Fruit fly (Drosophila melanogaster): ENCODE data around the gene CG32432.

Gene CG32432

DNA sequence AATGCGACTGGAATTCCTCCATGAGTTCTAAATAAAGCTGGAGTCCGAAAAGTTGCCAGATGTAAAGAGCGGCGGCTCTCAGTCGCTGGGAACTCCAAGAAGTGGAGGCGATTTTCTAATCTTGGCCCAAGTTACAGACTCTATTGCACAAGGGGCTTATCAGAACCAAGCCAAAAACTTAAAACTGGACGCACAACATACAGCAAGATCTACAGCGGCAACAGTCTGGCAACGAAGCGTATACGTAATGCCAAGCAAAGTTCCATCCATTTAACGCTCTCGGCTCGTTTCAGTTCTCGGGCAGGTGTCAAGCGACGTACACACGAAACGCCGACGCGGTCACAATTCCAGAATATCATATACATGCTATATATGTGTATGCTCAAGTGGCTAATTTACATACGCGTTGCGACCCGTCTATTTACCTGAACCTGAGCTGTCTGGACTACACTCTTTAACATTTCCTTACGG is 47.1 kb downstream of the CG32432 start:
- TF ChIP-seq pan (optimal IDR thresholded peaks at IDR 0.05) (no peak), EcR (GFP tag; optimal IDR thresholded peaks at IDR 0.05) (no peak), usp (GFP tag; optimal IDR thresholded peaks at IDR 0.05) (no peak), CG8478 (optimal IDR thresholded peaks at IDR 0.05) (no peak), Dll (optimal IDR thresholded peaks at IDR 0.05) (no peak), psq (optimal IDR thresholded peaks at IDR 0.05) (no peak)

DNA sequence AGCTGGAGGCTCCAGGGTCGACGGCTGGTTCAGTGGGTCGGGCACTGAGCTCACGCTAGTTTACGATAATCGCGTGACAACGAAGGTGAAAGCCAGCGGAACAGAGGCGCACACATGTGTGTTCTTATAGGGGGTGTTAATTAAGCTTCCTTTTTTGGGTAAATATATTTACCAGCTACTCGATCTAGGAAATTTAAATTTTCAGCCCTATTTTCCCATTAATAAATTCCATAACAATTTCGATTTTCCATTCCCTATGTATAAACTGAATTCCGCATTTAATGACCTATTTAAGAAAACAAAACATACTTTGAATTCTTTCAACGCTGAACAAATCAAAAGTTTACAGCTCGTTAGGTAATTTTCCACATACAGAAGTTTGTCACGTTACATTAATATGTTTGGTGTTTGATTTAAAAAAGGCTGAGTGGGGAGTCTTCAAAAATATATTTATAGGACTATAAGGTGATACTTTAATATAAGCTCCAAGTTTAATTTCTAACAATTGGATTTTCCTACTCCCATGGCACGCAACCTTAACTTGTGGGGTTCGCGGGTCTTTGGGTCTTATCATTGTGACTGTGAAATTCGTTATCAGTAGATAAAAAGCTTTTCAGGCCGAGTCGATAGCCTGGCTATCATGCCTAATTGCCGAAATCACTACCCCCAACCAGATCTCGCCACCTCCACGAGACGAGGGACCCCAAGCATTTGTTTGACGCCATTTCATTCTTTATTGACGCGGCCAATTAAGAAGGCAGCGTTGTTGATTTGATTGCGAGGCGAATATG is 47.8 kb downstream of the CG32432 start, which contains the start of gene CG13255:
Gene CG13255, plus strand, starts transcription at position 449 of the 791 bp plus-strand sequence.
- TF ChIP-seq psq (optimal IDR thresholded peaks at IDR 0.05), result no peak
- no peak for TF ChIP-seq CG8478 (optimal IDR thresholded peaks at IDR 0.05)
- no peak for TF ChIP-seq Dll (optimal IDR thresholded peaks at IDR 0.05)
- TF ChIP-seq usp (GFP tag; optimal IDR thresholded peaks at IDR 0.05), result no peak
- TF ChIP-seq EcR (GFP tag; optimal IDR thresholded peaks at IDR 0.05), result no peak
- TF ChIP-seq pan (optimal IDR thresholded peaks at IDR 0.05), result no peak

DNA sequence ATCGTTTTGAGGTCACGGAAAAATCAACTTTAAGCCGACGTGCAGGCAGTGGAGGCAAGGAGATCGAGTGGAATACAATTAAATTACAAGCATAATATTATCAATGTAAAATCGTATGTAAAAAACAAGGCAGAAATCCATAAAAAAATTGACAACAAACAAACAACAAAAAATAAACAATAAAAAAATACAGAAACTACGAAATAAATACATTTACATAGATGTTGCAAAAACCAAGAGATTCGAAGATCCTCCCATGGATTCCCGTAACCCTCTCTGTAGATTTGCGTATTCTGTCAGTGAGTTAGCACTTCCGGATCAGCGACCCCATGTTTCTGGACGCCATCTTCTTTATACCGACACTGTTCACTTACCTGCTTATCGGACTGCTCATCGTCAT is 49.1 kb downstream of the CG32432 start, which contains the start of gene CG3288:
Gene CG3288, plus strand, starts transcription at position 301 of the 400 bp plus-strand sequence.
- TF ChIP-seq EcR (GFP tag; optimal IDR thresholded peaks at IDR 0.05) (no peak), CG8478 (optimal IDR thresholded peaks at IDR 0.05) (no peak), psq (optimal IDR thresholded peaks at IDR 0.05) (no peak), Dll (optimal IDR thresholded peaks at IDR 0.05) (no peak), pan (optimal IDR thresholded peaks at IDR 0.05) (no peak), usp (GFP tag; optimal IDR thresholded peaks at IDR 0.05) (no peak)

DNA sequence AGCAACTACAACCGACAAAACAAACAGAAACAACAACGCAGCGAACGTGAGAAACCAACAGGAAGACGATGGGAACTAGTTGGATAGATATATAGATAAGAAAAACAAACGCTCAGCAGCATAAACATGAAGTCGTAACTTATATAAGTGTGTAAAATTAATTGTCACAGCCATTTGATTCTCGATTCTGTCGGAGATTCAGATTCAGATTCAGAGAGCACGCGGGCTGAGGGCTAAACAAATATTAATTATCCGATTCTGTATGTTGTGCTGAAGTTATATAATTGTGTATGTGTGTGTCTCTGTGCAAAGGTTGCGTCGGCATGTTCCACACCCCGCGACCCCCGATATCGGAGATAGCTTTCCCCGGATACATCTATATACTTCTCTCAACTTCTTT is 50.8 kb downstream of the CG32432 start:
- TF ChIP-seq EcR (GFP tag; optimal IDR thresholded peaks at IDR 0.05) (no peak), Dll (optimal IDR thresholded peaks at IDR 0.05) (no peak), pan (optimal IDR thresholded peaks at IDR 0.05) (no peak), usp (GFP tag; optimal IDR thresholded peaks at IDR 0.05) (no peak), CG8478 (optimal IDR thresholded peaks at IDR 0.05) (no peak), psq (optimal IDR thresholded peaks at IDR 0.05) (no peak)

DNA sequence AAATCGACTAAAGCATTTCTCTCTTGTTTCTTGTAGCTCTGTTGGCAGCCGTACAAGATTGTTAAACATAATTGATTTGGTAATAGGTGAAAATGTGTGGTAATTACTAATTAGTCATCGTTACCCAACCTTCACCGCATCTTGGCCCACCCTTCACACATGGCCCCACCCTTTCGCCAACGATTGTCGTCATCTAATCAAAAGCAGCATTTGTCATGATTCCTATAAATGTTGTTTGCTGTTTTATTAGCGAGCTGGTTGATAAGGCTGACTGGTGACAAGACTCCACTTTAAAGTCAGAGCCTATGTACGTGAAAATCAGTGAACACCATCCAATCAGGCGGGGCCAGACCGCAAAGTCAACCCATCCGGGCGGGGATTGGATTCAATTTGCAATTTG is 54.6 kb downstream of the CG32432 start:
- no peak for TF ChIP-seq EcR (GFP tag; optimal IDR thresholded peaks at IDR 0.05)
- no peak for TF ChIP-seq psq (optimal IDR thresholded peaks at IDR 0.05)
- TF ChIP-seq usp (GFP tag; optimal IDR thresholded peaks at IDR 0.05), result no peak
- TF ChIP-seq Dll (optimal IDR thresholded peaks at IDR 0.05), result no peak
- TF ChIP-seq pan (optimal IDR thresholded peaks at IDR 0.05), result no peak
- no peak for TF ChIP-seq CG8478 (optimal IDR thresholded peaks at IDR 0.05)

DNA sequence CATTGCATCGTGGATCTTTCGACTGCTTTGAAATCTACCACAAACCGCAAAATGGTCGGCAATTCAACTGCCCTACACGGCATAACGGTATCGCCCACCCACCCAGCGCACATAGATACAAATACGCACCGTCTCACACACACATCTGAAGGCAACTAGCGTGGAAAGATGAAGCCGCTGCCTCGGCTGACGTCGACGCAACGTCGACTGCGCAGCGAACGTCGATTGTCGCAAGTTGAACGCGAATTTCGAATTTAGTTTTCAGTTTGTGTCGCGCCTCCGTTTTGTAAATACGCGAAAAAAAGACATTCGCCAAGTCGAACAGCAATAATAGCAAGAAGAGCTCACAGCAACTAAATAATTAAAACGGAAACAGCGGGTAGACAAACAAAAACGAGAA is 57.0 kb downstream of the CG32432 start:
- TF ChIP-seq psq (optimal IDR thresholded peaks at IDR 0.05) (no peak), Dll (optimal IDR thresholded peaks at IDR 0.05) (no peak), CG8478 (optimal IDR thresholded peaks at IDR 0.05) (no peak), pan (optimal IDR thresholded peaks at IDR 0.05) (no peak), EcR (GFP tag; optimal IDR thresholded peaks at IDR 0.05) (no peak), usp (GFP tag; optimal IDR thresholded peaks at IDR 0.05) (no peak)

DNA sequence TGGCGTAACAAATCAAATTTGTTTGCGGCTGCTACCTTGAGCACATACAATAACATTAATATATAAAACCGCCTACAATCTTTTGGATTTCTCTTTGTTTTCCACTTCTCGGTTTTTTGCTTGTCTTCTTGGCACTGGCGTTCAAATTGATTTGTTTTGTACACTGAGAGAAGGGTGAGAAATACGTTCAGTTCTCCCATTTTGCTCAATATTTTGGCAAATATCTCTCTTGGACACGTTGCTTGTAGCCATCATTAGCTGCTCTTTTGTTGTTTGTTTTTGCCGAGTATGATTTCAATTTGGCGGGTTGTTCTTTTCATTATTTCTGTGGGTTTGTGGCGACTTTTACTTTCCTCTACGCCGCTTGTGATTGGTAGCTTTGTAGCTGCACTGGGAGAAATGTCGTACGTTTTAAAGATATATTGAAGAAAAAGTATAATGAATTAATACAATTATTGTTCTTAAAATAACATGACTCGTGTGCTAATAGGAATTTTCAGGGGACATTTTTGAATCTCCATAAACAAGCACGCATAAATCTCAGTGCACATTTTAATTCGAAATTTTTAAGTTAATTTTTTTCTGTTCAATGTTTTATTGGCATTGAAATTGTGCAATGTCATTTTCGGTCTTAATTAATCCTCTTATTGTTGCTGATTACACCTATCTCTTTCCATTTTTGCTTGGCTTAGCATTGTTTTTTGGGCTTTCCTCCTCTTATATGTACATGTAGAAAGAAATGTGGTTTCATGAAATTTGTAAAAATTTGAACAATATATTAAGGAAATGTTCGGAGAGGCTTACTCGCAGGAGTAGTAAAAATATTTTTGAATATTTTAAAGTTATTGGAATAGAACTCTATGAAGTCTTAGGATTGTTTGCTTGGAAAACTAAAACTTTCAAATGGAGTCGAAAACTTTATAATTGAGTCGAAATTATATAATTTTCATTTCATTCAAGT is 57.8 kb downstream of the CG32432 start:
- TF ChIP-seq psq (optimal IDR thresholded peaks at IDR 0.05), result no peak
- TF ChIP-seq usp (GFP tag; optimal IDR thresholded peaks at IDR 0.05), result no peak
- TF ChIP-seq CG8478 (optimal IDR thresholded peaks at IDR 0.05), result no peak

DNA sequence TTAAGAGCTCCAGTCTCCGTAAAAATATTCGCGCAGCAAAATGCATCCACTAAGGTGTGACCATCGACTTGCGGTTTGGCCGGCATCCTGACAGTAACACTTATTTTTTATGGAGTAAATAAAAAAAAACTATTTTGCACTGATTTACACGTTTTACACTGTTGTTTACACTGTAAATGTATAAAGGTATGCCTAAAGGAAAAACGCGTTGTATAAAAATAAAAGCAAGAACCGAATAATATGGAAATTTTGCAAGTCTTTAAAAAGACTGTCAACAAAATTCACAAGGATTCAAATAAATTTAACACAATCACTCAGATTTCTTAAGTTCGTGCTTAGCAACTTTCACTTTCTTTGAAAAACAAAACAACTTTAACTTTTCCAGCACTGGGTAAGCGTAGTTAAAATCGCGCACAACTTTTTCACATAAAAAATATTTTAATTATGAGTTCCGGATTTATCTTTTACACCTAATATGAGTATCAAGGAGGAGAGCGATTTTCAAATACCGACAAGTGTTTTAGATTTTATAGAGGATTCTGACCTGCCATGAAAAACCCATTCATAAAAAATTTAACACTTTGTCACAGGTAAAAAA is 61.7 kb downstream of the CG32432 start:
- TF ChIP-seq pan (optimal IDR thresholded peaks at IDR 0.05), result no peak
- TF ChIP-seq EcR (GFP tag; optimal IDR thresholded peaks at IDR 0.05), result no peak
- TF ChIP-seq usp (GFP tag; optimal IDR thresholded peaks at IDR 0.05), result no peak
- TF ChIP-seq psq (optimal IDR thresholded peaks at IDR 0.05), result no peak
- TF ChIP-seq CG8478 (optimal IDR thresholded peaks at IDR 0.05), result no peak
- TF ChIP-seq Dll (optimal IDR thresholded peaks at IDR 0.05), result no peak

DNA sequence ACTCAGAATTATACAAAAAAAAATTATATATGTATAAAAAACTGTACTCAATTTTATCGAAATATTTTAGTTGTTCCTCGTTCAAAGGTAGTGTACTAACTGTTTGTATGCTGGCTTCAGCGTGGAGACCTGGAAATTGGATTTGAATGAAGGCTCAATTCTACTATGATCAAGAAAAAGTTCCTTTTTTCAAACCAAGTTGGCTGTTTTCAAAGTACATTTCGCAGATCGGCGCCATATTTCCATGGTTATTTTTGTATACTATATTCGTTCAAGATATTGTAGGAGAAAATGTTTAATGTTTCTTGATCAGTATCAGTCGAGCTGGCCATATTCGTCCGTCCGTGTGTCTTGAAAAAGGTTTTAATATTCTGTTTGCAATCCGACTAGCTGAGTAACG is 67.1 kb downstream of the CG32432 start, which contains the start of gene Mst77F:
Gene Mst77F, minus strand, starts transcription at position 101 of the 400 bp plus-strand sequence.
- no peak for TF ChIP-seq EcR (GFP tag; optimal IDR thresholded peaks at IDR 0.05)
- TF ChIP-seq pan (optimal IDR thresholded peaks at IDR 0.05), result no peak
- TF ChIP-seq CG8478 (optimal IDR thresholded peaks at IDR 0.05), result no peak
- no peak for TF ChIP-seq psq (optimal IDR thresholded peaks at IDR 0.05)
- TF ChIP-seq usp (GFP tag; optimal IDR thresholded peaks at IDR 0.05), result no peak
- no peak for TF ChIP-seq Dll (optimal IDR thresholded peaks at IDR 0.05)

DNA sequence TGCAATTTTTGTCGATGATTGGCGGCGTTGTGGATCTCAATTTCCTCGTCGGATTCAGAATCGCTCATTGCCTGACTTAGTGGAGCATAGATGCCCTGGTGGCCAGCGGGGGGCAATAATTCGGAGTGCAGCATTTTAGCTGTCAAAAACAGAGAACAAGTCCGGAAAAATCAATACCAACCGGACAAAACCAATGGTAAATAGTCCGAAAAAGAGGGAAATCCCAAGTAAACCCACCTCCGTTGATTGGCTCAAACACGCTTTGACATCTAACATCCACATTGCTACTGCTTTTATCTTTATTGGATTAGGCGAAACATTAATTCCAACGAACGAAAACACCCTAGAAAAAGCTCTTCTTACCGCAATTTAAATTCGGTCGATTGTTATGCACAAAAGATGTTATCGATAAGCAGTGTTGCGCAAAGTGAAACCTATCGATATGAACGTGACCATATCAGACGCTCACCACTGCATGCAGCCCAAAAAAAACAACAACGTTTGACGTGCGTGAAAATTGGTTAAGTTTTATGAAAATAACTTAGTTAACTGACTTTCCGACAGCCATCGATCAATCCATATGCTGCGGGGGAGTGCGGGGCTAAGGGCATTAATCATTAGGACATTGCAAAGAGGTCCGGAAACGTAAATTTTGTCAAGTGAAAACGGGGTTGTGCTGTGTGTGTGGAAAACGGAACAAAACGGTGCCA is 69.2 kb downstream of the CG32432 start, which contains the start of the genes CG3618 and Pka-R1:
Gene CG3618, minus strand, starts transcription at position 410 of the 710 bp plus-strand sequence.
Gene Pka-R1, plus strand, starts transcription at position 453 of the 710 bp plus-strand sequence.
- TF ChIP-seq Dll (optimal IDR thresholded peaks at IDR 0.05) (no peak), EcR (GFP tag; optimal IDR thresholded peaks at IDR 0.05) (no peak), pan (optimal IDR thresholded peaks at IDR 0.05) (no peak), usp (GFP tag; optimal IDR thresholded peaks at IDR 0.05) (no peak), CG8478 (optimal IDR thresholded peaks at IDR 0.05) (no peak), psq (optimal IDR thresholded peaks at IDR 0.05) (no peak)

All from whole organism.